Fruit fly (Drosophila melanogaster) whole organism, prepupa: ENCODE data around the gene amn.

Experiments
- Blimp-1 ChIP-seq: fragments of 200-800 bp; sonication (Bioruptor generic); optimal IDR thresholded peaks from 3 replicates; lab custom pipeline; 2017; ENCODE audit warnings: missing biosample characterization, missing genetic modification characterization, mild to moderate bottlenecking, moderate library complexity, missing genetic modification reagents
- CG10631 ChIP-seq: fragments of 200-800 bp; sonication (Bioruptor generic); optimal IDR thresholded peaks from 2 replicates; lab custom pipeline; 2016; ENCODE audit warnings: missing biosample characterization, missing genetic modification characterization
- CG10669 ChIP-seq: fragments of 200-800 bp; sonication (Bioruptor generic); optimal IDR thresholded peaks from 3 replicates; lab custom pipeline; 2018; ENCODE audit warnings: missing biosample characterization, mild to moderate bottlenecking, missing genetic modification characterization, moderate library complexity
- CG11294 ChIP-seq: fragments of 200-800 bp; sonication (Bioruptor generic); IDR thresholded peaks from 2 replicates; pipeline ENCODE4 v1.3.6; 2022; ENCODE audit warnings: missing biosample characterization, missing genetic modification characterization
- CG11762 ChIP-seq: fragments of 200-800 bp; sonication (Bioruptor generic); optimal IDR thresholded peaks from 3 replicates; lab custom pipeline; 2016; ENCODE audit warnings: missing biosample characterization, missing genetic modification characterization; ENCODE audit not compliant: insufficient read depth
- CG15336 ChIP-seq: fragments of 200-800 bp; sonication (Bioruptor generic); IDR thresholded peaks from 2 replicates; pipeline ENCODE4 v1.3.6; 2022; ENCODE audit warnings: missing biosample characterization, missing genetic modification characterization
- CG16779 ChIP-seq: fragments of 200-800 bp; sonication (Bioruptor generic); optimal IDR thresholded peaks from 3 replicates; lab custom pipeline; 2017; ENCODE audit warnings: missing biosample characterization, mild to moderate bottlenecking, missing genetic modification characterization
- CG3032 ChIP-seq: fragments of 200-800 bp; optimal IDR thresholded peaks from 2 replicates; lab custom pipeline; 2019; ENCODE audit warnings: missing biosample characterization, mild to moderate bottlenecking, missing genetic modification characterization, moderate library complexity
- CG31627 ChIP-seq: fragments of 200-800 bp; sonication (Bioruptor generic); optimal IDR thresholded peaks from 3 replicates; lab custom pipeline; 2016; ENCODE audit warnings: missing biosample characterization, missing genetic modification characterization
- CG4318 ChIP-seq: fragments of 200-800 bp; sonication (Bioruptor generic); optimal IDR thresholded peaks from 3 replicates; lab custom pipeline; 2017; ENCODE audit warnings: missing biosample characterization, mild to moderate bottlenecking, missing genetic modification characterization
- CG6163 ChIP-seq: fragments of 200-800 bp; sonication (Bioruptor generic); IDR thresholded peaks from 3 replicates; pipeline ENCODE4 v1.3.6; 2022; ENCODE audit warnings: missing biosample characterization, missing genetic modification characterization
- CG6854 ChIP-seq: fragments of 200-800 bp; sonication (Bioruptor generic); optimal IDR thresholded peaks from 2 replicates; lab custom pipeline; 2017; ENCODE audit warnings: missing biosample characterization, mild to moderate bottlenecking, missing genetic modification characterization
- CG8119 ChIP-seq: fragments of 200-800 bp; sonication (Bioruptor generic); IDR thresholded peaks from 3 replicates; pipeline ENCODE4 v1.3.6; 2022; ENCODE audit warnings: missing biosample characterization, missing genetic modification characterization
- CG8632 ChIP-seq: fragments of 200-800 bp; sonication (Bioruptor generic); optimal IDR thresholded peaks from 3 replicates; lab custom pipeline; 2016; ENCODE audit warnings: missing biosample characterization, missing genetic modification characterization
- Eip78C ChIP-seq: fragments of 200-800 bp; sonication (Bioruptor generic); peaks from one replicate; lab custom pipeline; 2016; ENCODE audit warnings: missing biosample characterization, missing genetic modification characterization
- Hr39 ChIP-seq: fragments of 200-800 bp; sonication (Bioruptor generic); optimal IDR thresholded peaks from 2 replicates; lab custom pipeline; 2016; ENCODE audit warnings: missing biosample characterization, missing genetic modification characterization
- Hr4 ChIP-seq: fragments of 200-800 bp; sonication (Bioruptor generic); optimal IDR thresholded peaks from 3 replicates; lab custom pipeline; 2016; ENCODE audit warnings: missing biosample characterization, missing genetic modification characterization
- Lpt ChIP-seq: fragments of 200-800 bp; sonication (Bioruptor generic); optimal IDR thresholded peaks from 3 replicates; lab custom pipeline; 2016; ENCODE audit warnings: missing biosample characterization, missing genetic modification characterization
- Met ChIP-seq: fragments of 200-800 bp; sonication (Bioruptor generic); optimal IDR thresholded peaks from 3 replicates; lab custom pipeline; 2016; ENCODE audit warnings: missing biosample characterization, missing genetic modification characterization
- Smox ChIP-seq: fragments of 200-800 bp; sonication (Bioruptor generic); optimal IDR thresholded peaks from 3 replicates; lab custom pipeline; 2016; ENCODE audit warnings: missing biosample characterization, missing genetic modification characterization
- Sox102F ChIP-seq: fragments of 200-800 bp; sonication (Bioruptor generic); optimal IDR thresholded peaks from 2 replicates; lab custom pipeline; 2016; ENCODE audit warnings: missing biosample characterization, mild to moderate bottlenecking, missing genetic modification characterization
- Sox14 ChIP-seq: fragments of 200-800 bp; sonication (Bioruptor generic); optimal IDR thresholded peaks from 3 replicates; lab custom pipeline; 2016; ENCODE audit warnings: missing biosample characterization, missing genetic modification characterization
- cyc ChIP-seq: fragments of 200-800 bp; sonication (Bioruptor generic); optimal IDR thresholded peaks from 3 replicates; lab custom pipeline; 2016; ENCODE audit warnings: missing biosample characterization, missing genetic modification characterization
- eg ChIP-seq: fragments of 200-800 bp; sonication (Bioruptor generic); IDR thresholded peaks from 3 replicates; pipeline ENCODE4 v1.3.6; 2022; ENCODE audit warnings: missing biosample characterization, missing genetic modification characterization
- esn ChIP-seq: fragments of 200-800 bp; sonication (Bioruptor generic); optimal IDR thresholded peaks from 2 replicates; lab custom pipeline; 2016; ENCODE audit warnings: missing biosample characterization, mild to moderate bottlenecking, missing genetic modification characterization, moderate library complexity
- fd85E ChIP-seq: fragments of 200-800 bp; sonication (Bioruptor generic); optimal IDR thresholded peaks from 3 replicates; lab custom pipeline; 2016; ENCODE audit warnings: missing biosample characterization, missing genetic modification characterization
- fkh ChIP-seq: fragments of 200-800 bp; sonication (Bioruptor generic); optimal IDR thresholded peaks from 3 replicates; lab custom pipeline; 2017; ENCODE audit warnings: missing biosample characterization, mild to moderate bottlenecking, missing genetic modification characterization, moderate library complexity
- lz ChIP-seq: fragments of 200-800 bp; sonication (Bioruptor generic); optimal IDR thresholded peaks from 3 replicates; lab custom pipeline; 2016; ENCODE audit warnings: missing biosample characterization, missing genetic modification characterization
- net ChIP-seq: fragments of 200-800 bp; sonication (Bioruptor generic); optimal IDR thresholded peaks from 3 replicates; lab custom pipeline; 2016; ENCODE audit warnings: missing biosample characterization, missing genetic modification characterization
- pdm3 ChIP-seq: fragments of 200-800 bp; sonication (Bioruptor generic); optimal IDR thresholded peaks from 3 replicates; lab custom pipeline; 2016; ENCODE audit warnings: missing biosample characterization, missing genetic modification characterization
- svp ChIP-seq: fragments of 200-800 bp; sonication (Bioruptor generic); peaks from one replicate; lab custom pipeline; 2016; ENCODE audit warnings: missing biosample characterization, missing genetic modification characterization
- topi ChIP-seq: fragments of 200-800 bp; sonication (Bioruptor generic); optimal IDR thresholded peaks from 3 replicates; lab custom pipeline; 2016; ENCODE audit warnings: missing biosample characterization, missing genetic modification characterization

amn gene

dm6 chrX:19865389-19866144, 24.3 kb downstream of the amn start, which contains the start of gene THADA:
Gene THADA, minus strand, starts transcription at chrX:19865524.
- peak; percentile 32 for TF ChIP-seq Smox
- no peak for TF ChIP-seq Lpt (GFP tag; lab: Kevin White, UChicago)
- TF ChIP-seq fd85E (GFP tag; lab: Kevin White, UChicago): no peak
- peak; percentile 58; the same call in 1 of the 2 replicates for TF ChIP-seq CG15336 (GFP tag; lab: Robert Waterston, UW)
- peak; percentile 18 for TF ChIP-seq Hr39
- TF ChIP-seq lz: peak; percentile 19
- TF ChIP-seq pdm3 (GFP tag; lab: Kevin White, UChicago): no peak
- peak; percentile 15 for TF ChIP-seq esn (GFP tag; lab: Kevin White, UChicago)
- TF ChIP-seq CG8119 (GFP tag; lab: Robert Waterston, UW): 0 out of 3 replicates have a peak, but pooled peaks have one; percentile 46

DNA sequence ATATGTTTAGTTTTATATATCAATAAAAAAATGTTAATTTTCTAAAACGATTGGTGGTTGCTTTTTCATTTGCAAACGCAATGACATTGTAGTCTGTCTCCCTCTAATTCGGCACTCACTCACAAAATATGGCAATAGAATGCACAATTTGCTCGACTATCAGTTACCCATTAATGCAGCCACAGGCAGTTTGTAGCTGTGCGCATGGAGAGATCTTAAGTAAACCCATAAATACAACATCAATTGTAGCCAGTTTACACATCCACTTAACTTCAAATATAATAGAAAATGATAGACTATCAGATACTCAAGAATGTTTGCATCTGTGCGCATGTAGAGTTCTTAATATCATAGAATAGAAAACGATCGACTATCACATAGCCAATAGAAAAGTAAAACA, 30.5 kb downstream of the amn start:
- TF ChIP-seq fd85E (GFP tag; lab: Kevin White, UChicago) (no peak), CG16779 (no peak), CG8119 (GFP tag; lab: Robert Waterston, UW) (no peak), CG3032 (tag; lab: Kevin White, UChicago) (no peak), Blimp-1 (no peak)

DNA sequence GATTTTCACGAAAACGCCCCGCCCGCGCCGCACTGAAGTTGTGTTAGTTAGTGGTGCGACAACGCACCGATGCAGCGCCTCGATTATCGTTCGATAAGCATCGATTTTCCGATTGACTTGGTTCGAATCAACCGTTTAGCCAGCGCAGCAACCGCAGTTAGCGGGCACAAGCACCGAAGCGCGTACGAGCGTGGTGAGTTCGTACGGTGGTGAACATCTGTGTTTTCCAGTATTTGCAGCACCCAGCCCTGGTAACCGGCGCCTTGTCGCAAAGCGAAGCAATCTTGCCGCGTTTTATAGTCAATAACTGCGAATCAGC, 37.9 kb downstream of the amn start, which contains the start of the genes pico and Nup205:
Gene pico, minus strand, starts transcription at position 71 of the 319 bp plus-strand sequence.
Gene Nup205, plus strand, starts transcription at position 226 of the 319 bp plus-strand sequence.
- no peak for TF ChIP-seq CG8632 (GFP tag; lab: Kevin White, UChicago)
- peak; percentile 25; the same call in 1 of the 3 replicates for TF ChIP-seq CG6163 (GFP tag; lab: Robert Waterston, UW)
- peak; percentile 6 for TF ChIP-seq esn (GFP tag; lab: Kevin White, UChicago)
- no peak for TF ChIP-seq CG16779
- TF ChIP-seq net: no peak
- no peak for TF ChIP-seq Sox102F (GFP tag; lab: Kevin White, UChicago)
- no peak for TF ChIP-seq fkh (GFP tag; lab: Kevin White, UChicago)
- peak; percentile 44; the same call in 1 of the 3 replicates for TF ChIP-seq eg
- no peak for TF ChIP-seq Met (GFP tag; lab: Kevin White, UChicago)
- no peak for TF ChIP-seq CG11294 (GFP tag; lab: Robert Waterston, UW)
- no peak for TF ChIP-seq cyc (GFP tag; lab: Kevin White, UChicago)
- no peak for TF ChIP-seq pdm3 (GFP tag; lab: Kevin White, UChicago)
- TF ChIP-seq CG10669 (GFP tag; lab: Kevin White, UChicago): no peak
- TF ChIP-seq Smox: no peak
- TF ChIP-seq Hr4: no peak
- no peak for TF ChIP-seq topi (GFP tag; lab: Kevin White, UChicago)
- peak; percentile 4 for TF ChIP-seq CG31627

- TF ChIP-seq Eip78C (GFP tag; lab: Kevin White, UChicago): peak; percentile 66
- TF ChIP-seq CG11762: no peak
- TF ChIP-seq fd85E (GFP tag; lab: Kevin White, UChicago): no peak
- no peak for TF ChIP-seq esn (GFP tag; lab: Kevin White, UChicago)
- TF ChIP-seq CG16779: no peak
- peak; percentile 44; the same call in 2 of the 3 replicates for TF ChIP-seq CG6163 (GFP tag; lab: Robert Waterston, UW)
- no peak for TF ChIP-seq CG3032 (tag; lab: Kevin White, UChicago)
- no peak for TF ChIP-seq CG10631 (GFP tag; lab: Kevin White, UChicago)
- no peak for TF ChIP-seq Sox14 (GFP tag; lab: Kevin White, UChicago)
- TF ChIP-seq CG8119 (GFP tag; lab: Robert Waterston, UW): 0 out of 3 replicates have a peak, but pooled peaks have one; percentile 21
- TF ChIP-seq CG6854: peak; percentile 50
- TF ChIP-seq CG4318 (GFP tag; lab: Kevin White, UChicago): no peak
- TF ChIP-seq Hr39: no peak
- peak; percentile 40; the same call in 1 of the 2 replicates for TF ChIP-seq CG15336 (GFP tag; lab: Robert Waterston, UW)
- TF ChIP-seq svp (GFP tag; lab: Kevin White, UChicago): no peak
Observed at dm6 chrX:19851095-19851988, 38.5 kb downstream of the amn start.
